Worm (Caenorhabditis elegans): ENCODE measurements around the gene srh-223.

Gene srh-223

ce11 chrIV:4032350-4032749 lies 50.6 kb downstream of the srh-223 start:
- TF ChIP-seq pqm-1 (tag; optimal IDR thresholded peaks at IDR 0.05) (no peak), elt-2 (tag; optimal IDR thresholded peaks at IDR 0.05) (peak; percentile 83), hlh-6 (tag; optimal IDR thresholded peaks at IDR 0.05) (no peak), pros-1 (tag; optimal IDR thresholded peaks at IDR 0.05) (no peak)

All from whole organism, late embryonic.